Fruit fly (Drosophila melanogaster) whole organism, embryonic: ENCODE data around the gene PAN3.

Source experiments
- Asciz ChIP-seq: fragments of 200-800 bp; sonication (Bioruptor generic); optimal IDR thresholded peaks from 2 replicates; lab custom pipeline; 2017; ENCODE audit warnings: missing biosample characterization, mild to moderate bottlenecking, missing genetic modification characterization, missing genetic modification reagents
- Awh ChIP-seq: fragments of 200-800 bp; sonication (Bioruptor generic); IDR thresholded peaks from 2 replicates; pipeline ENCODE4, ENCODE4 v1.3.6; 2022; ENCODE audit warnings: missing biosample characterization, missing genetic modification characterization
- Blimp-1 ChIP-seq: fragments of 200-800 bp; sonication (Bioruptor generic); optimal IDR thresholded peaks from 3 replicates; lab custom pipeline; 2018; ENCODE audit warnings: missing biosample characterization, missing genetic modification characterization, mild to moderate bottlenecking, moderate library complexity, missing genetic modification reagents
- CG10543 ChIP-seq: fragments of 200-800 bp; sonication (Bioruptor generic); optimal IDR thresholded peaks from 3 replicates; lab custom pipeline; 2017; ENCODE audit warnings: missing biosample characterization, mild to moderate bottlenecking, missing genetic modification characterization, moderate library complexity
- CG12769 ChIP-seq: fragments of 200-800 bp; sonication (Bioruptor generic); optimal IDR thresholded peaks from 2 replicates; lab custom pipeline; 2019; ENCODE audit warnings: missing biosample characterization, mild to moderate bottlenecking, missing genetic modification characterization, moderate library complexity
- CG15514 ChIP-seq: fragments of 200-800 bp; sonication (Bioruptor generic); optimal IDR thresholded peaks from 3 replicates; lab custom pipeline; 2017; ENCODE audit warnings: missing biosample characterization, missing genetic modification characterization, mild to moderate bottlenecking, moderate library complexity, missing genetic modification reagents
- CG30020 ChIP-seq: fragments of 200-800 bp; optimal IDR thresholded peaks from 2 replicates; lab custom pipeline; 2019; ENCODE audit warnings: missing biosample characterization, mild to moderate bottlenecking, missing genetic modification characterization, moderate library complexity
- CG33557 ChIP-seq: fragments of 200-800 bp; sonication (Bioruptor generic); optimal IDR thresholded peaks from 2 replicates; lab custom pipeline; 2019; ENCODE audit warnings: missing biosample characterization, mild to moderate bottlenecking, missing genetic modification characterization, moderate library complexity
- CoRest ChIP-seq: fragments of 200-800 bp; sonication (Bioruptor generic); optimal IDR thresholded peaks from 3 replicates; lab custom pipeline; 2018; ENCODE audit warnings: missing biosample characterization, mild to moderate bottlenecking, missing genetic modification characterization, moderate library complexity
- Gsc ChIP-seq: fragments of 200-800 bp; sonication (Bioruptor generic); IDR thresholded peaks from 2 replicates; pipeline ENCODE4 v1.3.6; 2022; ENCODE audit warnings: missing biosample characterization, missing genetic modification characterization
- HLH4C ChIP-seq: fragments of 200-800 bp; sonication (Bioruptor generic); IDR thresholded peaks from 3 replicates; pipeline ENCODE4 v1.3.6; 2022; ENCODE audit warnings: missing biosample characterization, missing genetic modification characterization; ENCODE audit not compliant: partially characterized antibody
- Hr78 ChIP-seq, 2 experiments: fragments of 200-800 bp in 1 of 2; fragments of >200 bp in 1 of 2; sonication (Bioruptor generic) in 1 of 2; optimal IDR thresholded peaks; 2 replicates each; lab custom pipeline; 2017 to 2019; ENCODE audit warnings: missing biosample characterization in 2 of 2, missing genetic modification characterization in 2 of 2, mild to moderate bottlenecking in 1 of 2, moderate library complexity in 1 of 2
- Opbp ChIP-seq: fragments of 200-800 bp; sonication (Bioruptor generic); IDR thresholded peaks from 3 replicates; pipeline ENCODE4 v1.3.6; 2022; ENCODE audit warnings: missing biosample characterization, missing genetic modification characterization; ENCODE audit not compliant: partially characterized antibody
- Pdp1 ChIP-seq, 2 experiments: fragments of 200-800 bp; sonication (Bioruptor generic); optimal IDR thresholded peaks; 3 replicates each; lab custom pipeline; 2016; ENCODE audit warnings: missing biosample characterization in 2 of 2, missing genetic modification characterization in 2 of 2, mild to moderate bottlenecking in 1 of 2, moderate library complexity in 1 of 2
- Rfx ChIP-seq: fragments of 200-800 bp; sonication (Bioruptor generic); IDR thresholded peaks from 2 replicates; pipeline ENCODE4 v1.3.6; 2022; ENCODE audit warnings: missing biosample characterization, missing genetic modification characterization
- abd-A ChIP-seq: fragments of 200-800 bp; sonication (Bioruptor generic); optimal IDR thresholded peaks from 3 replicates; lab custom pipeline; 2019; ENCODE audit warnings: missing biosample characterization, mild to moderate bottlenecking, missing genetic modification characterization, moderate library complexity
- ase ChIP-seq: fragments of 200-800 bp; sonication (Bioruptor generic); IDR thresholded peaks from 3 replicates; pipeline ENCODE4 v1.3.6; 2022; ENCODE audit warnings: missing biosample characterization, missing genetic modification characterization
- chinmo ChIP-seq: fragments of 200-800 bp; sonication (Bioruptor generic); IDR thresholded peaks from 4 replicates; pipeline ENCODE4 v1.3.6; 2022; ENCODE audit warnings: missing biosample characterization, missing genetic modification characterization; ENCODE audit not compliant: partially characterized antibody
- chm ChIP-seq: fragments of 200-800 bp; sonication (Bioruptor generic); IDR thresholded peaks from 2 replicates; pipeline ENCODE4 v1.3.6; 2022; ENCODE audit warnings: missing biosample characterization, missing genetic modification characterization
- croc ChIP-seq: fragments of 200-800 bp; sonication (Bioruptor generic); conservative IDR thresholded peaks from 3 replicates; pipeline ENCODE4 v1.3.6; 2022; ENCODE audit warnings: missing biosample characterization, missing genetic modification characterization
- crp ChIP-seq, 2 experiments: fragments of 200-800 bp; sonication (Bioruptor generic); optimal IDR thresholded peaks; 2 replicates in 1 of 2; 3 replicates in 1 of 2; lab custom pipeline; 2017; ENCODE audit warnings: missing biosample characterization in 2 of 2, missing genetic modification characterization in 2 of 2, mild to moderate bottlenecking in 1 of 2, moderate library complexity in 1 of 2
- cwo ChIP-seq: fragments of 200-800 bp; sonication (Bioruptor generic); optimal IDR thresholded peaks from 3 replicates; lab custom pipeline; 2017; ENCODE audit warnings: missing biosample characterization, missing genetic modification characterization, mild to moderate bottlenecking, moderate library complexity, missing genetic modification reagents
- jumu ChIP-seq: fragments of 200-800 bp; sonication (Bioruptor generic); optimal IDR thresholded peaks from 3 replicates; lab custom pipeline; 2016; ENCODE audit warnings: missing biosample characterization, missing genetic modification characterization
- nau ChIP-seq: fragments of 200-800 bp; sonication (Bioruptor generic); optimal IDR thresholded peaks from 3 replicates; lab custom pipeline; 2017; ENCODE audit warnings: missing biosample characterization, mild to moderate bottlenecking, missing genetic modification characterization, missing genetic modification reagents
- nom ChIP-seq: fragments of 200-800 bp; sonication (Bioruptor generic); optimal IDR thresholded peaks from 2 replicates; lab custom pipeline; 2017; ENCODE audit warnings: missing biosample characterization, missing genetic modification characterization, mild to moderate bottlenecking, moderate library complexity, missing genetic modification reagents
- oc ChIP-seq: fragments of 200-800 bp; sonication (Bioruptor generic); optimal IDR thresholded peaks from 2 replicates; lab custom pipeline; 2018; ENCODE audit warnings: missing biosample characterization, mild to moderate bottlenecking, missing genetic modification characterization, moderate library complexity
- repo ChIP-seq: fragments of 200-800 bp; sonication (Bioruptor generic); optimal IDR thresholded peaks from 2 replicates; lab custom pipeline; 2016; ENCODE audit warnings: missing biosample characterization, missing genetic modification characterization
- ro ChIP-seq: fragments of 200-800 bp; sonication (Bioruptor generic); IDR thresholded peaks from 2 replicates; pipeline ENCODE4 v1.3.6; 2022; ENCODE audit warnings: missing biosample characterization, missing genetic modification characterization
- sc ChIP-seq, 3 experiments: fragments of >200 bp in 2 of 3; fragments of 200-800 bp in 1 of 3; sonication (Bioruptor generic) in 1 of 3; optimal IDR thresholded peaks; 2 replicates in 2 of 3; 3 replicates in 1 of 3; lab custom pipeline; 2017; ENCODE audit warnings: mild to moderate bottlenecking in 1 of 3, missing biosample characterization in 1 of 3, missing genetic modification characterization in 1 of 3, missing genetic modification reagents in 1 of 3
- sd ChIP-seq: fragments of 200-800 bp; sonication (Bioruptor generic); optimal IDR thresholded peaks from 3 replicates; lab custom pipeline; 2018; ENCODE audit warnings: missing biosample characterization, mild to moderate bottlenecking, missing genetic modification characterization, moderate library complexity
- sqz ChIP-seq: fragments of 200-800 bp; sonication (Bioruptor generic); optimal IDR thresholded peaks from 3 replicates; lab custom pipeline; 2018; ENCODE audit warnings: missing biosample characterization, mild to moderate bottlenecking, missing genetic modification characterization
- ssp ChIP-seq: fragments of 200-800 bp; sonication (Bioruptor generic); IDR thresholded peaks from 2 replicates; pipeline ENCODE4 v1.3.6; 2022; ENCODE audit warnings: missing biosample characterization, missing genetic modification characterization
- tin ChIP-seq: fragments of 200-800 bp; sonication (Bioruptor generic); optimal IDR thresholded peaks from 3 replicates; lab custom pipeline; 2016; ENCODE audit warnings: missing biosample characterization, missing genetic modification characterization
- tup ChIP-seq: fragments of 200-800 bp; sonication (Bioruptor generic); optimal IDR thresholded peaks from 2 replicates; lab custom pipeline; 2016; ENCODE audit warnings: missing biosample characterization, mild to moderate bottlenecking, missing genetic modification characterization, moderate library complexity
- vvl ChIP-seq: fragments of 200-800 bp; sonication (Bioruptor generic); IDR thresholded peaks from 2 replicates; pipeline ENCODE4 v1.3.6; 2022; ENCODE audit warnings: missing biosample characterization, missing genetic modification characterization

PAN3 gene

DNA sequence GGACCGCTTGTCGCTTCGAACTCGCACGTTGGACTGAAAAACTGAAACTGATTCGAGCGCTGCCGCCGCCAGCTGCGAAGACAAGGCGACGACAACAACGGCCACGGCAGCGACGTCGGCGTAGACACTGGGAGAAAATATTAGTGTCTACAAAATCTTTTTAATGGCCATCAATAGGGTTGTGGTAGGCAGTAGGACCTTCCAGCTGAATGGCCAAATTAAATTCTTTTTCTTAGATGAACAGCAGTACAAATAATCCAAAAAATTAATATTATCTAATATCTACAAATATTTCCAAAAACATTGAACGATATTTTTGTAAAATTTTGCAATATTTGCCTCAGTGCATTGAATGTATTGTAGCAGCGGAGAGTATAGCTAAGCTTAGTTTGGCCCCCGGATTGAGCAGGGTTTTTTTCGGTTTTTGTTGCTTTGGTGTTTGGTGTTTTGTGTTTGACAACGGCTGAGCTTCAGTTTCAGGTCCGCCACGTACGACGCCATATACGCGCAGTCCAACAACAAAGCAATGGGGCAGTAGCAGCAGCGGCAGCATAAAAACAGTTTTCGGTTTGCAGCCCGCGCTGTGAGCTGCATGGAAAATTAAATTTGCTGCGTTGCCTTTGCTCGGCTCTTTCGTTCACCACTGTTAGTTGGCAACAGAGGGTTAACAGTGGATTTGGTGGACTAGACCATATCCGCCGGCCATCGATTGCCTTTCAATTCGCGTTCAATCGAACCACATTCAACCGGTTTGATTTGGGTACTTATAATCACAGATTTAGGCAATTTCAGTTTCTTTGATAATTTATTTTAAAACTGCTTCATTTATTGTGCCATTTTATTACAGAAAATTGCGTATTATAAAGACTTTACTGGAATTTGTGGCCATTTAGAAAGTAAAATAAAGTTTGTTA lies 36.2 kb downstream of the PAN3 start, which contains the start of gene Cht7 (continued):
- TF ChIP-seq Gsc (GFP tag; lab: Robert Waterston, UW) = peak; percentile 66
- no peak for TF ChIP-seq sc (optimal IDR thresholded peaks at IDR 0.05; lab: Kevin White, UChicago)
- TF ChIP-seq sc (GFP tag; optimal IDR thresholded peaks at IDR 0.05; lab: Kevin White, UChicago) = peak; percentile 83
- TF ChIP-seq CoRest = peak; percentile 93
- peak; percentile 56 for TF ChIP-seq abd-A
- TF ChIP-seq nom (GFP tag; lab: Kevin White, UChicago) = peak; percentile 82

- no peak for TF ChIP-seq ssp (GFP tag; lab: Robert Waterston, UW)
- TF ChIP-seq vvl (GFP tag; lab: Robert Waterston, UW) = peak; percentile 78; the same call in 1 of the 2 replicates
- no peak for TF ChIP-seq Asciz (GFP tag; lab: Kevin White, UChicago)
- 0 out of 4 replicates have a peak, but pooled peaks have one; percentile 42 for TF ChIP-seq chinmo (GFP tag; lab: Robert Waterston, UW)
- peak; percentile 93 for TF ChIP-seq Blimp-1 (GFP tag; lab: Kevin White, UChicago)
- TF ChIP-seq CG15514 (GFP tag; lab: Kevin White, UChicago) = no peak
- no peak for TF ChIP-seq nau
- TF ChIP-seq abd-A = peak; percentile 69
- peak; percentile 61 for TF ChIP-seq oc
- TF ChIP-seq chm = no peak
- TF ChIP-seq CG30020 (tag; lab: Kevin White, UChicago) = no peak
- no peak for TF ChIP-seq croc (GFP tag; lab: Robert Waterston, UW)
- no peak for TF ChIP-seq HLH4C
- no peak for TF ChIP-seq CG33557 (GFP tag; lab: Kevin White, UChicago)
- no peak for TF ChIP-seq tup (GFP tag; lab: Kevin White, UChicago)
- no peak for TF ChIP-seq ase (GFP tag; lab: Robert Waterston, UW)
- no peak for TF ChIP-seq crp (GFP tag; optimal IDR thresholded peaks at IDR 0.05; lab: Kevin White, UChicago)
- peak; percentile 39 for TF ChIP-seq CG12769 (tag; lab: Kevin White, UChicago)
- no peak for TF ChIP-seq sqz
- no peak for TF ChIP-seq Opbp
- no peak for TF ChIP-seq jumu (GFP tag; lab: Kevin White, UChicago)
- TF ChIP-seq tin (GFP tag; lab: Kevin White, UChicago) = no peak
- no peak for TF ChIP-seq Rfx (GFP tag; lab: Robert Waterston, UW)
- no peak for TF ChIP-seq cwo (GFP tag; lab: Kevin White, UChicago)
- no peak for TF ChIP-seq ro (GFP tag; lab: Robert Waterston, UW)
- TF ChIP-seq repo (GFP tag; lab: Kevin White, UChicago) = no peak
- no peak for TF ChIP-seq sd (tag; lab: Kevin White, UChicago)
- TF ChIP-seq Hr78 (GFP tag; optimal IDR thresholded peaks at IDR 0.05; lab: Kevin White, UChicago) = peak in 1 of 2 experiments; percentile 41
- TF ChIP-seq Pdp1 (GFP tag; optimal IDR thresholded peaks at IDR 0.05; lab: Kevin White, UChicago) = peak in 1 of 2 experiments; percentile 35
- 0 out of 2 replicates have a peak, but pooled peaks have one; percentile 40 for TF ChIP-seq Awh (GFP tag; lab: Robert Waterston, UW)
- TF ChIP-seq CG10543 (GFP tag; lab: Kevin White, UChicago) = no peak
Measured at dm6 chr3L:3108040-3108615, 37.2 kb downstream of the PAN3 start.
